Worm (Caenorhabditis elegans): Measurements from ENCODE around the gene syx-18.

- TF ChIP-seq ceh-82 (tag; optimal IDR thresholded peaks at IDR 0.05) (no peak), elt-3 (tag; optimal IDR thresholded peaks at IDR 0.05) (no peak), lsy-2 (tag; optimal IDR thresholded peaks at IDR 0.05) (peak in 1 of 2 experiments; percentile 46), ZK546.5 (tag; optimal IDR thresholded peaks at IDR 0.05) (no peak), nhr-6 (tag; optimal IDR thresholded peaks at IDR 0.05) (no peak), ama-1 (optimal IDR thresholded peaks at IDR 0.05) (no peak), lin-39 (tag; optimal IDR thresholded peaks at IDR 0.05) (no peak), zag-1 (tag; optimal IDR thresholded peaks at IDR 0.05) (no peak), mab-5 (tag; optimal IDR thresholded peaks at IDR 0.05) (no peak), nhr-77 (tag; optimal IDR thresholded peaks at IDR 0.05) (no peak), alr-1 (tag; optimal IDR thresholded peaks at IDR 0.05) (no peak), nhr-237 (tag; optimal IDR thresholded peaks at IDR 0.05) (no peak), blmp-1 (tag; optimal IDR thresholded peaks at IDR 0.05; ENCODE audit: insufficient read depth) (no peak), mdl-1 (tag; optimal IDR thresholded peaks at IDR 0.05) (no peak)
Measured at ce11 chrV:6630769-6631168, 24.5 kb downstream of the syx-18 start.

Measured in whole organism, L2 larva.